Fruit fly (Drosophila melanogaster) whole organism, wandering third instar larva: ENCODE results near the gene CG17572.

ENCODE experiments used
- Abd-B ChIP-seq: fragments of >200 bp; optimal IDR thresholded peaks from 2 replicates; lab custom pipeline; 2017; ENCODE audit warnings: missing biosample characterization, missing genetic modification characterization
- CG32264 ChIP-seq: fragments of 200-800 bp; sonication (Bioruptor generic); optimal IDR thresholded peaks from 2 replicates; lab custom pipeline; 2016; ENCODE audit warnings: missing biosample characterization, missing genetic modification characterization
- CG9705 ChIP-seq: fragments of 200-800 bp; sonication (Bioruptor generic); optimal IDR thresholded peaks from 2 replicates; lab custom pipeline; 2018; ENCODE audit warnings: missing biosample characterization, mild to moderate bottlenecking, missing genetic modification characterization
- CrebA ChIP-seq: fragments of 200-800 bp; sonication (Bioruptor generic); optimal IDR thresholded peaks from 2 replicates; lab custom pipeline; 2016; ENCODE audit warnings: missing biosample characterization, mild to moderate bottlenecking, missing genetic modification characterization, borderline replicate concordance
- Dfd ChIP-seq: fragments of >200 bp; optimal IDR thresholded peaks from 2 replicates; lab custom pipeline; 2017; ENCODE audit warnings: missing biosample characterization, missing genetic modification characterization
- Dif ChIP-seq: fragments of 200-275, 200-300 bp; sonication (Bioruptor generic); optimal IDR thresholded peaks from 2 replicates; lab custom pipeline; 2018; ENCODE audit warnings: missing biosample characterization, missing genetic modification characterization; ENCODE audit not compliant: partially characterized antibody
- GATAd ChIP-seq: sonication (Bioruptor generic); optimal IDR thresholded peaks from 2 replicates; lab custom pipeline; 2016; ENCODE audit warnings: missing biosample characterization, missing genetic modification characterization
- HLH106 ChIP-seq: fragments of 200-800 bp; optimal IDR thresholded peaks from 3 replicates; lab custom pipeline; 2019; ENCODE audit warnings: missing biosample characterization, mild to moderate bottlenecking, missing genetic modification characterization, moderate library complexity
- Hnf4 ChIP-seq: fragments of 200-800 bp; sonication (Bioruptor generic); optimal IDR thresholded peaks from 2 replicates; lab custom pipeline; 2016; ENCODE audit warnings: missing biosample characterization, mild to moderate bottlenecking, missing genetic modification characterization
- Hr78 ChIP-seq: fragments of >200 bp; optimal IDR thresholded peaks from 2 replicates; lab custom pipeline; 2017; ENCODE audit warnings: missing biosample characterization, missing genetic modification characterization
- Hr83 ChIP-seq: fragments of 200-300 bp; sonication (Bioruptor generic); optimal IDR thresholded peaks from 2 replicates; lab custom pipeline; 2016; ENCODE audit warnings: missing biosample characterization, mild to moderate bottlenecking, missing genetic modification characterization, moderate library complexity; ENCODE audit not compliant: poor library complexity, severe bottlenecking
- Jra ChIP-seq: sonication (Bioruptor generic); optimal IDR thresholded peaks from 2 replicates; lab custom pipeline; 2016; ENCODE audit warnings: missing biosample characterization, missing genetic modification characterization
- Mio ChIP-seq: sonication (Bioruptor generic); optimal IDR thresholded peaks from 2 replicates; lab custom pipeline; 2016; ENCODE audit warnings: missing biosample characterization, missing genetic modification characterization
- Myc ChIP-seq: fragments of >200 bp; optimal IDR thresholded peaks from 2 replicates; lab custom pipeline; 2017
- N ChIP-seq: fragments of >200 bp; optimal IDR thresholded peaks from 2 replicates; lab custom pipeline; 2018; ENCODE audit warnings: missing biosample characterization, missing external identifiers, missing genetic modification characterization
- OdsH ChIP-seq: fragments of 200-800 bp; sonication (Bioruptor generic); optimal IDR thresholded peaks from 2 replicates; lab custom pipeline; 2016; ENCODE audit warnings: missing biosample characterization, mild to moderate bottlenecking, missing genetic modification characterization
- Rel ChIP-seq, 2 experiments: fragments of 200-800 bp; sonication (Bioruptor generic) in 1 of 2; optimal IDR thresholded peaks; 2 replicates in 1 of 2; 3 replicates in 1 of 2; lab custom pipeline; 2016 to 2019; ENCODE audit warnings: mild to moderate bottlenecking in 2 of 2, missing biosample characterization in 2 of 2, missing genetic modification characterization in 2 of 2, moderate library complexity in 1 of 2
- Sp1 ChIP-seq: fragments of 200-800 bp; sonication (Bioruptor generic); optimal IDR thresholded peaks from 3 replicates; lab custom pipeline; 2019; ENCODE audit warnings: missing biosample characterization, mild to moderate bottlenecking, missing genetic modification characterization, moderate library complexity
- Vsx2 ChIP-seq: fragments of 200-300, 225-300 bp; sonication (Bioruptor generic); optimal IDR thresholded peaks from 2 replicates; lab custom pipeline; 2018; ENCODE audit warnings: missing biosample characterization, missing genetic modification characterization; ENCODE audit not compliant: partially characterized antibody
- br ChIP-seq: fragments of 200-800 bp; sonication (Bioruptor generic); optimal IDR thresholded peaks from 2 replicates; lab custom pipeline; 2016; ENCODE audit warnings: missing biosample characterization, missing genetic modification characterization
- brk ChIP-seq: fragments of 200-800 bp; sonication (Bioruptor generic); optimal IDR thresholded peaks from 2 replicates; lab custom pipeline; 2016; ENCODE audit warnings: missing biosample characterization, mild to moderate bottlenecking, missing genetic modification characterization
- dl ChIP-seq, 2 experiments: fragments of 175-275, 200-275 bp in 1 of 2; fragments of 200-275 bp in 1 of 2; sonication (Bioruptor generic); optimal IDR thresholded peaks; lab custom pipeline; 2018; ENCODE audit warnings: mild to moderate bottlenecking in 2 of 2, missing biosample characterization in 2 of 2, missing genetic modification characterization in 2 of 2, moderate library complexity in 2 of 2; ENCODE audit not compliant: partially characterized antibody in 2 of 2, insufficient read depth in 1 of 2
- dmrt93B ChIP-seq: fragments of 200-800 bp; sonication (Bioruptor generic); optimal IDR thresholded peaks from 2 replicates; lab custom pipeline; 2018; ENCODE audit warnings: missing biosample characterization, mild to moderate bottlenecking, missing genetic modification characterization
- dsf ChIP-seq: sonication (Bioruptor generic); optimal IDR thresholded peaks from 2 replicates; lab custom pipeline; 2016; ENCODE audit warnings: missing biosample characterization, missing genetic modification characterization, borderline replicate concordance
- ey ChIP-seq: fragments of 200-800 bp; sonication (Bioruptor generic); optimal IDR thresholded peaks from 2 replicates; lab custom pipeline; 2016; ENCODE audit warnings: missing biosample characterization, missing genetic modification characterization
- foxo ChIP-seq, 2 experiments: fragments of 200-800 bp; sonication (Bioruptor generic); optimal IDR thresholded peaks; 2 replicates in 1 of 2; 3 replicates in 1 of 2; lab custom pipeline; 2016 to 2017; ENCODE audit warnings: missing biosample characterization in 2 of 2, missing genetic modification characterization in 2 of 2
- fru ChIP-seq: fragments of 200-800 bp; sonication (Bioruptor generic); optimal IDR thresholded peaks from 3 replicates; lab custom pipeline; 2016; ENCODE audit warnings: missing biosample characterization, mild to moderate bottlenecking, missing genetic modification characterization
- h ChIP-seq: fragments of 200-800 bp; sonication (Bioruptor generic); optimal IDR thresholded peaks from 3 replicates; lab custom pipeline; 2016; ENCODE audit warnings: missing biosample characterization, mild to moderate bottlenecking, missing genetic modification characterization
- jim ChIP-seq: fragments of 175-275, 200-325 bp; sonication (Bioruptor generic); optimal IDR thresholded peaks from 2 replicates; lab custom pipeline; 2016; ENCODE audit warnings: missing biosample characterization, mild to moderate bottlenecking, missing genetic modification characterization
- lola ChIP-seq: fragments of >200 bp; optimal IDR thresholded peaks from 2 replicates; lab custom pipeline; 2017; ENCODE audit warnings: missing biosample characterization, missing genetic modification characterization
- pan ChIP-seq: fragments of >200 bp; optimal IDR thresholded peaks from 2 replicates; lab custom pipeline; 2017
- psq ChIP-seq: fragments of 200-800 bp; sonication (Bioruptor generic); optimal IDR thresholded peaks from 3 replicates; lab custom pipeline; 2017; ENCODE audit warnings: missing biosample characterization, mild to moderate bottlenecking, missing genetic modification characterization, moderate library complexity
- rgr ChIP-seq: fragments of 200-800 bp; sonication (Bioruptor generic); optimal IDR thresholded peaks from 3 replicates; lab custom pipeline; 2016; ENCODE audit warnings: missing biosample characterization, mild to moderate bottlenecking, missing genetic modification characterization
- sage ChIP-seq: fragments of 200-800 bp; sonication (Bioruptor generic); optimal IDR thresholded peaks from 2 replicates; lab custom pipeline; 2016; ENCODE audit warnings: missing biosample characterization, mild to moderate bottlenecking, missing genetic modification characterization
- sv ChIP-seq: fragments of 200-800 bp; sonication (Bioruptor generic); optimal IDR thresholded peaks from 3 replicates; lab custom pipeline; 2016; ENCODE audit warnings: missing biosample characterization, missing genetic modification characterization
- tai ChIP-seq: sonication (Bioruptor generic); optimal IDR thresholded peaks from 2 replicates; lab custom pipeline; 2016; ENCODE audit warnings: missing biosample characterization, missing genetic modification characterization
- usp ChIP-seq: fragments of >200 bp; optimal IDR thresholded peaks from 2 replicates; lab custom pipeline; 2017; ENCODE audit warnings: missing biosample characterization, missing genetic modification characterization
- woc ChIP-seq: sonication (Bioruptor generic); optimal IDR thresholded peaks from 2 replicates; lab custom pipeline; 2016; ENCODE audit warnings: missing biosample characterization, mild to moderate bottlenecking, missing genetic modification characterization

Gene CG17572

DNA sequence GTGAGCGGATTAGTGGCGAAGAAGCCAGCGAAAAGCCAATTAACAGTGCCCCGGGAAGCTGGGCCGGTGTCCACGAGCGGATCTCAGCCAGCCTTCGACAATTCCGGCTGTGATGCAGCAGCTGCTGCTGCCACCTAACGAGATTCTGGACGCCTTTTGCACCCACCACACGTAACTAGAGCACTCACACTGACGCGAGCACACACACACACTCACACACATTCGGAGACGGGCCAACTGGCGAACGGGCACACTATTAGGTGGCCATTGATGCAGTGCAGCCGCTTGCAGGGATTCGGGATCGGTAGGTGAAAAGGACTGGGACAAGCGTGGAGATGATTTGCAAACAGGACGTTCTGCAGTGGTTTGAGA lies 19.4 kb downstream of the CG17572 start:
- TF ChIP-seq CrebA (GFP tag; lab: Kevin White, UChicago) (no peak), Hr78 (GFP tag; lab: Kevin White, UChicago) (no peak), GATAd (GFP tag; lab: Kevin White, UChicago) (no peak), Dif (GFP tag; lab: Kevin White, UChicago) (no peak), Sp1 (GFP tag; lab: Kevin White, UChicago) (no peak), h (GFP tag; lab: Kevin White, UChicago) (no peak), brk (no peak), pan (lab: Kevin White, UChicago) (no peak), CG32264 (GFP tag; lab: Kevin White, UChicago) (no peak), br (GFP tag; lab: Kevin White, UChicago) (no peak), rgr (no peak)

DNA sequence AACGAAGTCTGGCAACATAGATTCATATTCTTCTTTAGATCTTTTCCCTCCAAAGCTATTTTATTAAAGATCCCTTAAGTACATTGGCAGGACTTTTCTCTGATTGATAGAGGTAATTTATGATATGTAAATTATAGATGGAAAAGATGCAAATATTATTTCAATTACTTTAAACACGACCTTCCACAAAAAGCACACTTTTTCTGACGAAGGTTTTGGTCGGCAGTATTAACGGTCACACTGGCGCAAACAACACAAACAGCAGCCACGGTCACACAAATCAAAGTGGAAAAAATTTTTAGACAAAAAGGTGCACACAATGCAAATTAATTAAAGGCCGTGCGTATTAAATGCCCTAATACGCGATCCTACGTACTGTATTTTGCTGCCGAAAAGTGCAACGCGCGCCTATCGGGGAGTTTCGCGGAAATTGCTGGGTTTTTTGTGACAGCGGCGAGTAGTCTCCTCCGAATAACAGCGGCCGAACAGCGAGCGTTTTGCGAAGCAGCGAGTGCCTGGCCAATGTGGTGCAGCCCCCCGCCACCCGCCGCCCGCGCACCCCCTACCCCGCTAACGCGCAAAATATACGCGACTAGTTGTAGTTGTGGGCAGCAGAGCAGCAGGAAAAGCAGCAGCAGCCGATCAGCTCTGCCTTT lies 20.0 kb downstream of the CG17572 start, which contains the start of gene CG10492:
Gene CG10492 (plus strand): TSS at position 219 of the 656 bp plus-strand sequence.
- TF ChIP-seq dl (GFP tag; optimal IDR thresholded peaks at IDR 0.05; lab: Kevin White, UChicago; ENCODE audit: insufficient read depth in 1 of 2, partially characterized antibody in 2 of 2) (no peak), CG9705 (GFP tag; lab: Kevin White, UChicago) (no peak), dmrt93B (GFP tag; lab: Kevin White, UChicago) (no peak), Vsx2 (no peak), Hr83 (GFP tag; lab: Kevin White, UChicago) (no peak), Rel (GFP tag; optimal IDR thresholded peaks at IDR 0.05; lab: Kevin White, UChicago) (no peak), Rel (tag; optimal IDR thresholded peaks at IDR 0.05; lab: Kevin White, UChicago) (peak; percentile 63), Sp1 (GFP tag; lab: Kevin White, UChicago) (peak; percentile 11), jim (no peak), rgr (peak; percentile 4), Myc (lab: Kevin White, UChicago) (peak; percentile 70), brk (no peak)
- TF ChIP-seq, all 38 proteins: peak for 4

DNA sequence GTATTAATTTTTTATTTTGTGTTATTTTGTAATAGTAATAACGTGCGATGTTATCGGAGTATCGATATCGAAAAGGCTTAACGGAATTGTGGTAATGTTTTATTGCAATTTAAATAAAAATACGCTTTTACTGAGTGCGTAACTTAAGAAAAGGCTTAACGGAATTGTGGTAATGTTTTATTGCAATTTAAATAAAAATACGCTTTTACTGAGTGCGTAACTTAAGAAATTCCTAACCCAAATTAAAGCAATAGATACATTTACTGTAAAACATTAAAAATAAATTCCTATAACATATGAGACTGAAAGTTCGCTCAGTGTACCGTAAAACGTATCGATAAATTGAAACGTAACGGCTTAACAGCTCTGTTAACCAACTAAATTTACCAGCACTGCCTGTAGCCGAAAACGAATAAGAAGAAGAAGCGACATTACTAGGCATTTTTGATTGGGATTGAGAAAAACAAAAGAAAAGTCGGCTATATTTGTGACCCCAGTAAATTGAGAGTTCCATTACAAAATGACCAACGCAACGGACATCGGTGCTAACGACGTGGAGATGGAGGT lies 22.3 kb downstream of the CG17572 start, which contains the start of gene Rpn3:
Gene Rpn3 (plus strand): TSS at position 257 of the 567 bp plus-strand sequence.
- TF ChIP-seq Vsx2 = no peak
- no peak for TF ChIP-seq dl (GFP tag; optimal IDR thresholded peaks at IDR 0.05; lab: Kevin White, UChicago; ENCODE audit: insufficient read depth in 1 of 2, partially characterized antibody in 2 of 2)
- peak; percentile 76 for TF ChIP-seq OdsH (GFP tag; lab: Kevin White, UChicago)
- no peak for TF ChIP-seq CrebA (GFP tag; lab: Kevin White, UChicago)
- TF ChIP-seq Myc (lab: Kevin White, UChicago) = no peak
- TF ChIP-seq brk = no peak
- TF ChIP-seq Dif (GFP tag; lab: Kevin White, UChicago) = no peak
- TF ChIP-seq dmrt93B (GFP tag; lab: Kevin White, UChicago) = no peak
- peak; percentile 77 for TF ChIP-seq HLH106 (tag; lab: Kevin White, UChicago)
- TF ChIP-seq CG9705 (GFP tag; lab: Kevin White, UChicago) = peak; percentile 52
- TF ChIP-seq jim = no peak
- TF ChIP-seq rgr = peak; percentile 86
- TF ChIP-seq Hr83 (GFP tag; lab: Kevin White, UChicago) = peak; percentile 18
- no peak for TF ChIP-seq Dfd (GFP tag; lab: Kevin White, UChicago)
- peak; percentile 89 for TF ChIP-seq h (GFP tag; lab: Kevin White, UChicago)
- TF ChIP-seq lola = no peak
- no peak for TF ChIP-seq sage
- peak; percentile 75 for TF ChIP-seq Sp1 (GFP tag; lab: Kevin White, UChicago)
- TF ChIP-seq br (GFP tag; lab: Kevin White, UChicago) = no peak
- TF ChIP-seq N = no peak
- TF ChIP-seq Hnf4 (GFP tag; lab: Kevin White, UChicago) = no peak
- no peak for TF ChIP-seq Rel (GFP tag; optimal IDR thresholded peaks at IDR 0.05; lab: Kevin White, UChicago)
- peak; percentile 23 for TF ChIP-seq Rel (tag; optimal IDR thresholded peaks at IDR 0.05; lab: Kevin White, UChicago)
- TF ChIP-seq foxo (GFP tag; optimal IDR thresholded peaks at IDR 0.05; lab: Kevin White, UChicago) = peak; percentile 22 to 89
- no peak for TF ChIP-seq pan (lab: Kevin White, UChicago)
- peak; percentile 77 for TF ChIP-seq psq
- TF ChIP-seq GATAd (GFP tag; lab: Kevin White, UChicago) = no peak
- peak; percentile 86 for TF ChIP-seq dsf (GFP tag; lab: Kevin White, UChicago)
- peak; percentile 77 for TF ChIP-seq sv
- TF ChIP-seq usp (GFP tag; lab: Kevin White, UChicago) = no peak
- peak; percentile 47 for TF ChIP-seq CG32264 (GFP tag; lab: Kevin White, UChicago)
- no peak for TF ChIP-seq Hr78 (GFP tag; lab: Kevin White, UChicago)
- no peak for TF ChIP-seq Mio
- TF ChIP-seq Jra (GFP tag; lab: Kevin White, UChicago) = peak; percentile 89
- peak; percentile 79 for TF ChIP-seq ey (GFP tag; lab: Kevin White, UChicago)
- TF ChIP-seq tai (GFP tag; lab: Kevin White, UChicago) = no peak
- no peak for TF ChIP-seq Abd-B (GFP tag; lab: Kevin White, UChicago)
- TF ChIP-seq woc (GFP tag; lab: Kevin White, UChicago) = no peak
- peak; percentile 88 for TF ChIP-seq fru
- TF ChIP-seq, all 38 proteins: peak for 16
